Fruit fly (Drosophila melanogaster): ENCODE measurements around the gene Dad.

The Dad gene

DNA sequence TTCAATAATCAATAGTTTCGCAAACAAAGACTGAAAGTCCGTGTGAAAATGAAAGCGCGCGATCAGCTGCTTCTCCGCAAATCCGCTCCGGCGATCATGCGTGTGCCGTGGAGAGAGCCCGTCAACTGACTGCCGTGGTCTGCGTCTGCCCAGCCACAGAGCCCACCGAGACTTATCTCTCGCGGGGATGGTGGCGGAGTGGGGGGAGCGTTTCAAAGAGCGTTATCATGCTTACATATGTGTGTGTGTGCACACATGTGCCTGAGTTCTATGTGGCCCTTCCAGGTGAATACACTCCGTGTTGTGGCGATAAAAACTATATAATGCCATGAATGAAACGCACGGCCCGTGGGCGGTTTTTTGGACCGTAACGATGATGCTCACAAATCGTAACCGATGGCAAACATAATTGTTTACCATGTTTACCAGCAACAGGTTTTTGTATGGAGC lies 24.2 kb downstream of the Dad start (continued):
- TF ChIP-seq CG2712 (tag; optimal IDR thresholded peaks at IDR 0.05) (no peak), oc (tag; optimal IDR thresholded peaks at IDR 0.05) (no peak), dysf (GFP tag; IDR thresholded peaks at IDR 0.05) (no peak), Mrtf (GFP tag; IDR thresholded peaks at IDR 0.05) (no peak), gcm2 (GFP tag; optimal IDR thresholded peaks at IDR 0.05) (no peak), pnt (GFP tag; optimal IDR thresholded peaks at IDR 0.05) (no peak), CG32772 (GFP tag; IDR thresholded peaks at IDR 0.05) (no peak), crc (GFP tag; optimal IDR thresholded peaks at IDR 0.05) (no peak), pum (GFP tag; optimal IDR thresholded peaks at IDR 0.05) (no peak), Doc3 (GFP tag; IDR thresholded peaks at IDR 0.05; ENCODE audit: partially characterized antibody) (0 out of 3 replicates have a peak, but pooled peaks have one; percentile 17), Spps (tag; optimal IDR thresholded peaks at IDR 0.05) (no peak), ken (GFP tag; IDR thresholded peaks at IDR 0.05) (no peak), hkb (optimal IDR thresholded peaks at IDR 0.05) (no peak), hkb (GFP tag; IDR thresholded peaks at IDR 0.05) (no peak), slbo (GFP tag; IDR thresholded peaks at IDR 0.05) (no peak), Bgb (GFP tag; IDR thresholded peaks at IDR 0.05; ENCODE audit: partially characterized antibody) (peak; percentile 51; the same call in 1 of the 2 replicates), Dip3 (GFP tag; optimal IDR thresholded peaks at IDR 0.05) (no peak), chn (GFP tag; optimal IDR thresholded peaks at IDR 0.05) (no peak), vfl (GFP tag; optimal IDR thresholded peaks at IDR 0.05) (peak; percentile 6), sisA (GFP tag; IDR thresholded peaks at IDR 0.05) (no peak), jigr1 (GFP tag; IDR thresholded peaks at IDR 0.05) (no peak), wor (GFP tag; IDR thresholded peaks at IDR 0.05) (no peak), dpn (GFP tag; optimal IDR thresholded peaks at IDR 0.05) (no peak), CG13296 (GFP tag; optimal IDR thresholded peaks at IDR 0.05) (no peak), insv (GFP tag; optimal IDR thresholded peaks at IDR 0.05) (no peak), h (optimal IDR thresholded peaks at IDR 0.05) (no peak), wek (GFP tag; optimal IDR thresholded peaks at IDR 0.05) (no peak), CG34224 (GFP tag; IDR thresholded peaks at IDR 0.05; ENCODE audit: partially characterized antibody) (no peak), CG3995 (GFP tag; optimal IDR thresholded peaks at IDR 0.05) (no peak), pfk (GFP tag; optimal IDR thresholded peaks at IDR 0.05) (no peak), croc (GFP tag; conservative IDR thresholded peaks at IDR 0.05) (no peak), CG33213 (GFP tag; optimal IDR thresholded peaks at IDR 0.05) (no peak), ssp (GFP tag; IDR thresholded peaks at IDR 0.05) (no peak), fd64A (GFP tag; optimal IDR thresholded peaks at IDR 0.05) (no peak), Optix (GFP tag; IDR thresholded peaks at IDR 0.05) (no peak), en (GFP tag; optimal IDR thresholded peaks at IDR 0.05) (no peak), CG30431 (GFP tag; optimal IDR thresholded peaks at IDR 0.05) (no peak), Fer3 (tag; optimal IDR thresholded peaks at IDR 0.05) (peak; percentile 8), slp2 (GFP tag; optimal IDR thresholded peaks at IDR 0.05) (no peak), wdn (GFP tag; IDR thresholded peaks at IDR 0.05) (no peak), Deaf1 (tag; optimal IDR thresholded peaks at IDR 0.05) (no peak), Ptx1 (GFP tag; IDR thresholded peaks at IDR 0.05) (no peak), so (GFP tag; IDR thresholded peaks at IDR 0.05) (peak; percentile 12; the same call in 1 of the 3 replicates), BEAF-32 (GFP tag; optimal IDR thresholded peaks at IDR 0.05) (no peak), CG8089 (GFP tag; optimal IDR thresholded peaks at IDR 0.05) (no peak), chif (GFP tag; optimal IDR thresholded peaks at IDR 0.05) (no peak), Asciz (GFP tag; optimal IDR thresholded peaks at IDR 0.05) (no peak), p53 (GFP tag; optimal IDR thresholded peaks at IDR 0.05) (no peak), Bteb2 (GFP tag; optimal IDR thresholded peaks at IDR 0.05) (no peak), CG3407 (GFP tag; optimal IDR thresholded peaks at IDR 0.05) (no peak), gfzf (GFP tag; optimal IDR thresholded peaks at IDR 0.05) (no peak), Dip2 (GFP tag; IDR thresholded peaks at IDR 0.05) (no peak), otp (GFP tag; IDR thresholded peaks at IDR 0.05) (no peak)

Data from whole organism, embryonic.